Worm (Caenorhabditis elegans): ENCODE measurements around the gene lab-2.

Gene lab-2

DNA sequence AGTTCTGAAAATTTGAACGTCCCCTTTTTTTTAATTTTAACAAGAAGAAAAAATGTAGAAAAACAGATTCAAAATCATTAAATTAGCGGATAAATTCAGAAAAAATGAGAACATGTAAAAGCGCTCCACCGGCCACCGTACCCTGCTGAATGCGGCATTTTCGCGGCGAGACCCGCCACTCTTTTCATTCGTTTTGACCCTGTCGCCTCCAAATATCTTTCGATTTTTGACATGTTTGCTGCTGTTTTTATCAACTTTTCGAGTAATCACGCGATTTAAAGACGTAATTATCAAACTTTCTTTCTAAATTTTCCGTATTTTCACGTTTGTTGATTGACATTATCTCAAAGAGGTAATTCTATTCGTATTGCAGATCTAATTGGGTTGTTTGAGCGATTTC lies 6.8 kb upstream of the lab-2 start, which contains the start of gene gsp-2 (continued):
- no peak for TF ChIP-seq him-1 (tag; optimal IDR thresholded peaks at IDR 0.05)
- TF ChIP-seq C06A6.2 (GFP tag; conservative IDR thresholded peaks at IDR 0.05): no peak
- no peak for TF ChIP-seq nhr-120 (GFP tag; IDR thresholded peaks at IDR 0.05)
- TF ChIP-seq ztf-18 (tag; optimal IDR thresholded peaks at IDR 0.05): peak; percentile 47
- TF ChIP-seq sdz-38 (tag; optimal IDR thresholded peaks at IDR 0.05): no peak
- TF ChIP-seq pbrm-1 (GFP tag; IDR thresholded peaks at IDR 0.05): no peak; the same call in 1 of the 2 replicates
- TF ChIP-seq Y67H2A.10 (GFP tag; conservative IDR thresholded peaks at IDR 0.05): peak; percentile 34; the same call in 1 of the 2 replicates
- no peak for TF ChIP-seq gei-17 (GFP tag; optimal IDR thresholded peaks at IDR 0.05)
- no peak for TF ChIP-seq unc-62 (GFP tag; optimal IDR thresholded peaks at IDR 0.05)
- peak; percentile 87 for TF ChIP-seq lsl-1 (GFP tag; optimal IDR thresholded peaks at IDR 0.05)
- TF ChIP-seq ztf-22 (GFP tag; optimal IDR thresholded peaks at IDR 0.05): no peak
- no peak for TF ChIP-seq nfya-2 (GFP tag; IDR thresholded peaks at IDR 0.05)
- no peak for TF ChIP-seq F49E8.2 (tag; optimal IDR thresholded peaks at IDR 0.05; ENCODE audit: insufficient read depth)
- TF ChIP-seq nhr-27 (tag; optimal IDR thresholded peaks at IDR 0.05): no peak
- TF ChIP-seq ceh-27 (GFP tag; optimal IDR thresholded peaks at IDR 0.05): peak; percentile 69
- TF ChIP-seq ztf-28 (GFP tag; IDR thresholded peaks at IDR 0.05): no peak
- TF ChIP-seq let-607 (tag; optimal IDR thresholded peaks at IDR 0.05): peak; percentile 59 to 76
- peak; percentile 87 for TF ChIP-seq dox-1 (GFP tag; IDR thresholded peaks at IDR 0.05)
- no peak for TF ChIP-seq hrde-1 (tag; optimal IDR thresholded peaks at IDR 0.05; ENCODE audit: borderline replicate concordance)
- 0 out of 2 replicates have a peak, but pooled peaks have one; percentile 15 for TF ChIP-seq Y53G8AR.9 (GFP tag; conservative IDR thresholded peaks at IDR 0.05)
- no peak for TF ChIP-seq somi-1 (GFP tag; optimal IDR thresholded peaks at IDR 0.05)
- TF ChIP-seq ceh-58 (GFP tag; IDR thresholded peaks at IDR 0.05): no peak
- TF ChIP-seq repo-1 (tag; optimal IDR thresholded peaks at IDR 0.05): no peak
- 0 out of 2 replicates have a peak, but pooled peaks have one; percentile 16 for TF ChIP-seq ceh-100 (GFP tag; IDR thresholded peaks at IDR 0.05)
- no peak for TF ChIP-seq F22D6.2 (tag; optimal IDR thresholded peaks at IDR 0.05)
- no peak for TF ChIP-seq zim-3 (tag; optimal IDR thresholded peaks at IDR 0.05)
- TF ChIP-seq cebp-2 (GFP tag; IDR thresholded peaks at IDR 0.05): 0 out of 2 replicates have a peak, but pooled peaks have one; percentile 14
- TF ChIP-seq hmg-20 (GFP tag; IDR thresholded peaks at IDR 0.05): no peak
- peak; percentile 27 for TF ChIP-seq snpc-1.1 (tag; optimal IDR thresholded peaks at IDR 0.05; ENCODE audit: insufficient read depth)
- TF ChIP-seq rpc-1 (optimal IDR thresholded peaks at IDR 0.05): no peak
- no peak for TF ChIP-seq rpc-1 (tag; optimal IDR thresholded peaks at IDR 0.05)
- TF ChIP-seq hmg-1.2 (GFP tag; IDR thresholded peaks at IDR 0.05): peak; percentile 47; the same call in 1 of the 2 replicates
- TF ChIP-seq chd-7 (tag; optimal IDR thresholded peaks at IDR 0.05): no peak

DNA sequence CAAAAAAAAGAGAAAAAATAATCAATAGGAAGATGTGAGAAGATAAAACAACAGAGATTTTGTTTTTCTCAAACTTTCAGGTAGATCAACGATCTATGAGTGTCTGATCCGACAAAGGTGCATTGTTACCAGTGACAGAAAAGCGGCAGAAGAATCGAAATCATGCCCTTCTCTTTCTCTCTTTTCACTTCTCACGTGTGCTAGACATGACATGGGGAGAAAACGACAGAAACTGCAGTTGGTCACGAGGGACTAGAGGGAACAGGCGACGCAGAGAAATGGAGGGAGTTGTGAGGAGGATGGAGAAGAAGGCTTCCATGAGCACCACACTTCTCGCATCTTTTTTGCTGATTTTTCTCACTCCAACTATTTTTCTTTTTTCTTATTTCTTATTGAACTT lies 5.8 kb upstream of the lab-2 start, which contains the start of gene F56C9.10:
Gene F56C9.10 (minus strand): TSS at position 97 of the 400 bp plus-strand sequence.
- TF ChIP-seq madf-3 (GFP tag; IDR thresholded peaks at IDR 0.05) (peak; percentile 77; the same call in 1 of the 2 replicates), rcor-1 (GFP tag; IDR thresholded peaks at IDR 0.05) (0 out of 2 replicates have a peak, but pooled peaks have one; percentile 20), hrde-1 (tag; optimal IDR thresholded peaks at IDR 0.05; ENCODE audit: borderline replicate concordance) (no peak), egrh-3 (GFP tag; IDR thresholded peaks at IDR 0.05) (no peak), Y95B8A.8 (GFP tag; IDR thresholded peaks at IDR 0.05) (no peak), D2030.7 (GFP tag; IDR thresholded peaks at IDR 0.05) (no peak), F57A8.1 (GFP tag; optimal IDR thresholded peaks at IDR 0.05) (no peak), bed-1 (GFP tag; IDR thresholded peaks at IDR 0.05) (no peak), F23B12.7 (tag; optimal IDR thresholded peaks at IDR 0.05; ENCODE audit: insufficient read depth) (no peak), rec-8 (tag; optimal IDR thresholded peaks at IDR 0.05) (no peak), F10E7.11 (tag; optimal IDR thresholded peaks at IDR 0.05) (no peak), ekl-4 (GFP tag; IDR thresholded peaks at IDR 0.05) (peak; percentile 71; the same call in 1 of the 2 replicates), ceh-79 (tag; optimal IDR thresholded peaks at IDR 0.05) (no peak), ztf-28 (GFP tag; IDR thresholded peaks at IDR 0.05) (no peak), athp-1 (tag; optimal IDR thresholded peaks at IDR 0.05) (peak; percentile 75), aptf-2 (GFP tag; conservative IDR thresholded peaks at IDR 0.05) (no peak), hmg-1.2 (GFP tag; IDR thresholded peaks at IDR 0.05) (peak; percentile 50; the same call in 1 of the 2 replicates), F37B4.10 (GFP tag; IDR thresholded peaks at IDR 0.05) (no peak), B0261.1 (tag; optimal IDR thresholded peaks at IDR 0.05) (no peak)
